Worm (Caenorhabditis elegans) whole organism, early embryonic: Measurements from ENCODE around the gene nhr-88.

ENCODE experiments used
- B0310.2 ChIP-seq: sonication (generic microtip); optimal IDR thresholded peaks from 2 replicates; lab custom pipeline; 2016; ENCODE audit warnings: mild to moderate bottlenecking, missing genetic modification characterization, missing compliant biosample characterization
- F13C5.2 ChIP-seq: sonication (generic microtip); optimal IDR thresholded peaks from 2 replicates; lab custom pipeline; 2017; ENCODE audit warnings: mild to moderate bottlenecking, missing genetic modification characterization, inconsistent platforms, missing compliant biosample characterization
- ama-1 ChIP-seq: fragments of 150-350 bp; optimal IDR thresholded peaks from 2 replicates; lab custom pipeline; 2014
- flt-1 ChIP-seq: fragments of 200-800 bp; sonication (Bioruptor generic); IDR thresholded peaks from 2 replicates; pipeline ENCODE4 v1.3.6; 2022; ENCODE audit warnings: missing genetic modification characterization, missing compliant biosample characterization
- tbx-37 ChIP-seq: fragments of 200-800 bp; sonication (Bioruptor generic); conservative IDR thresholded peaks from 2 replicates; pipeline ENCODE4 v1.3.6; 2022; ENCODE audit warnings: missing genetic modification reagents, missing genetic modification characterization, missing compliant biosample characterization

DNA sequence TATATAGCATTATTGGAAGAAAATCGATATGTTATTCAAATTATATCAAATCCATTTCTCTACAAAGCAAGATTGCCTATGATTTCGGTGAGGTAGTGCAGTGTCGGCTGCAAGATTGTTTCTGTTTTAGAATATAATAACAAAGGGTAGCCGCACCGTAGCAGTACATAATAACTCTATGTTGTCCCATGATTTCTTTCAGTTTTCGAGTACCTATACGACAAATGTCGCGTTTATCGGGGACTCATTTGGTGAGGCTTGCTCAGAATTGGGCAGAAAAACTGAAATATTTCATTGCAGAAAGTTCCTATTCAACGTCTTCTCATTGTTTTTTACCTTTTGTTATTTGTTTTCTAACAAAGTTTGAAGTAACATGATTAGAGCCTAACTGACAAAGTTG lies 30.0 kb upstream of the nhr-88 start, which contains the start of gene srw-79:
- TF ChIP-seq ama-1 (lab: Kevin White, UChicago) = no peak
- no peak for TF ChIP-seq flt-1 (GFP tag; lab: Robert Waterston, UW)
- TF ChIP-seq B0310.2 = no peak
- TF ChIP-seq F13C5.2 = no peak
- no peak for TF ChIP-seq tbx-37 (GFP tag; lab: Robert Waterston, UW)
